Worm (Caenorhabditis elegans): Measurements from ENCODE around the gene srbc-55.
"Not testable (repeated sequence)": the region's sequence is repeated elsewhere in the genome, so short reads cannot be mapped to it uniquely, and the experiment has no call there.

srbc-55 gene

DNA sequence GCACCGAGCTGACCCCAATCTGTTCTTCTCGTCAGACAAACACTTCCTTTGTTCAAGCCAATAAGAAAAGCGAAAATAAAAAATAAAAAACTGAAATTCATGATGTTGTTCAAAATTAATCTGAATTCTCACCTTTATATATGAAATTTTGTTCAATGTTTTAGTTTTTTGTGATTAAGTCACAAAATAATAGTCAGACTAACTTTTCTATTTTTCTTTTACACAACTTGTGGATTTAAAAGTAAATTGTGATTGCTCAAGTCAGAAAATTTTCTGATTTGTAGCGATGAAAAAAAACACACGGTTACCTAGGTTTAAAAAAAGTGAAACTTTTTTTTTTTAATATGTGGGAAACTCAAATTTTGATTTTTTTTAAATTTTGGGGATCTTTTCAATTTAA lies 12.1 kb downstream of the srbc-55 start, which contains the start of gene abf-3:
abf-3 (minus strand) TSS at position 101 of the 400 bp plus-strand sequence.
- no peak for TF ChIP-seq mep-1 (tag; optimal IDR thresholded peaks at IDR 0.05)
- no peak for TF ChIP-seq lin-13 (GFP tag; optimal IDR thresholded peaks at IDR 0.05)
- TF ChIP-seq efl-3 (GFP tag; optimal IDR thresholded peaks at IDR 0.05) = no peak
- TF ChIP-seq swsn-7 (tag; optimal IDR thresholded peaks at IDR 0.05) = no peak
- no peak for TF ChIP-seq fkh-10 (GFP tag; optimal IDR thresholded peaks at IDR 0.05)
- no peak for TF ChIP-seq lsy-2 (tag; optimal IDR thresholded peaks at IDR 0.05)
- TF ChIP-seq dsc-1 (tag; optimal IDR thresholded peaks at IDR 0.05) = no peak
- TF ChIP-seq fkh-8 (tag; optimal IDR thresholded peaks at IDR 0.05) = no peak
- no peak for TF ChIP-seq hpl-2 (GFP tag; optimal IDR thresholded peaks at IDR 0.05)
- no peak for TF ChIP-seq pax-3 (tag; optimal IDR thresholded peaks at IDR 0.05)
- no peak for TF ChIP-seq egl-27 (tag; optimal IDR thresholded peaks at IDR 0.05)
- TF ChIP-seq fkh-4 (tag; optimal IDR thresholded peaks at IDR 0.05; ENCODE audit: borderline replicate concordance) = no peak
- no peak for TF ChIP-seq nhr-28 (tag; optimal IDR thresholded peaks at IDR 0.05)

ce11 chrV:15815962-15816432 lies 13.8 kb downstream of the srbc-55 start, which contains the start of the genes fbxa-69 and F54B8.4:
TSS of gene fbxa-69 (minus strand) at chrV:15815971.
TSS of gene F54B8.4 (plus strand) at chrV:15816382.
- no peak for TF ChIP-seq isw-1 (GFP tag; IDR thresholded peaks at IDR 0.05)
- TF ChIP-seq vab-15 (tag; optimal IDR thresholded peaks at IDR 0.05) = no peak
- no peak for TF ChIP-seq nhr-77 (tag; optimal IDR thresholded peaks at IDR 0.05)
- no peak for TF ChIP-seq tbx-2 (tag; optimal IDR thresholded peaks at IDR 0.05)
- no peak for TF ChIP-seq skn-1 (tag; optimal IDR thresholded peaks at IDR 0.05)
- TF ChIP-seq irx-1 (tag; optimal IDR thresholded peaks at IDR 0.05) = no peak
- TF ChIP-seq ztf-11 (tag; optimal IDR thresholded peaks at IDR 0.05) = no peak
- no peak for TF ChIP-seq hpl-2 (GFP tag; optimal IDR thresholded peaks at IDR 0.05)
- TF ChIP-seq mab-9 (GFP tag; IDR thresholded peaks at IDR 0.05) = no peak
- no peak for TF ChIP-seq tlp-1 (tag; optimal IDR thresholded peaks at IDR 0.05)
- no peak for TF ChIP-seq nhr-47 (tag; optimal IDR thresholded peaks at IDR 0.05)
- TF ChIP-seq zip-4 (GFP tag; optimal IDR thresholded peaks at IDR 0.05) = no peak
- TF ChIP-seq nhr-71 (tag; optimal IDR thresholded peaks at IDR 0.05) = no peak
- no peak for TF ChIP-seq alr-1 (tag; optimal IDR thresholded peaks at IDR 0.05; ENCODE audit: borderline replicate concordance)
- TF ChIP-seq unc-130 (tag; optimal IDR thresholded peaks at IDR 0.05) = no peak
- TF ChIP-seq efl-1 (optimal IDR thresholded peaks at IDR 0.05) = no peak
- TF ChIP-seq efl-1 (GFP tag; optimal IDR thresholded peaks at IDR 0.05 in 1 of 2) = peak in 1 of 2 experiments; percentile 92
- no peak for TF ChIP-seq snu-23 (GFP tag; optimal IDR thresholded peaks at IDR 0.05)
- TF ChIP-seq ces-1 (GFP tag; optimal IDR thresholded peaks at IDR 0.05) = no peak
- no peak for TF ChIP-seq hlh-4 (tag; optimal IDR thresholded peaks at IDR 0.05)
- TF ChIP-seq blmp-1 (tag; optimal IDR thresholded peaks at IDR 0.05) = peak; percentile 46
- no peak for TF ChIP-seq nhr-12 (tag; optimal IDR thresholded peaks at IDR 0.05)
- TF ChIP-seq lin-14 (GFP tag; optimal IDR thresholded peaks at IDR 0.05) = no peak
- TF ChIP-seq nhr-85 (tag) = peak; percentile 31
- TF ChIP-seq lir-3 (tag; optimal IDR thresholded peaks at IDR 0.05; ENCODE audit: poor library complexity) = no peak
- no peak for TF ChIP-seq lsy-2 (tag; optimal IDR thresholded peaks at IDR 0.05)
- no peak for TF ChIP-seq ets-5 (GFP tag; IDR thresholded peaks at IDR 0.05)
- TF ChIP-seq lin-35 (GFP tag; optimal IDR thresholded peaks at IDR 0.05) = peak in 1 of 2 experiments; percentile 5
- TF ChIP-seq fkh-4 (tag; optimal IDR thresholded peaks at IDR 0.05; ENCODE audit: borderline replicate concordance) = no peak
- TF ChIP-seq C16A3.4 (tag; optimal IDR thresholded peaks at IDR 0.05) = no peak
- no peak for TF ChIP-seq egl-27 (tag; optimal IDR thresholded peaks at IDR 0.05)

- TF ChIP-seq egl-27, sox-4, ztf-4 (tag; optimal IDR thresholded peaks at IDR 0.05): not testable (repeated sequence)
These were observed 17.8 kb downstream of the srbc-55 start, which contains the start of gene nhr-282 for ce11 chrV:15811982-15812381. TSS of gene nhr-282 (plus strand) at chrV:15812282.
